Worm (Caenorhabditis elegans) whole organism, late embryonic: Measurements from ENCODE around the gene slc-17.3.

Source experiments
- ceh-22 ChIP-seq: sonication (generic microtip); optimal IDR thresholded peaks from 2 replicates; lab custom pipeline; 2017; ENCODE audit warnings: missing biosample characterization, missing genetic modification characterization
- elt-2 ChIP-seq: sonication (generic microtip); optimal IDR thresholded peaks from 2 replicates; lab custom pipeline; 2016; ENCODE audit warnings: missing genetic modification reagents, missing genetic modification characterization, missing compliant biosample characterization
- fkh-10 ChIP-seq: fragments of 150-350 bp; optimal IDR thresholded peaks from 2 replicates; lab custom pipeline; 2014; ENCODE audit warnings: missing biosample characterization, missing genetic modification reagents, missing genetic modification characterization
- npax-4 ChIP-seq: sonication (generic microtip); optimal IDR thresholded peaks from 2 replicates; lab custom pipeline; 2016; ENCODE audit warnings: missing genetic modification characterization, missing compliant biosample characterization
- pat-9 ChIP-seq: fragments of 200-800 bp; sonication (Bioruptor generic); optimal IDR thresholded peaks from 2 replicates; lab custom pipeline; 2018; ENCODE audit warnings: mild to moderate bottlenecking, missing genetic modification characterization, moderate library complexity, missing compliant biosample characterization
- pqm-1 ChIP-seq: sonication (generic microtip); optimal IDR thresholded peaks from 2 replicates; lab custom pipeline; 2016; ENCODE audit warnings: missing genetic modification characterization, missing compliant biosample characterization

DNA sequence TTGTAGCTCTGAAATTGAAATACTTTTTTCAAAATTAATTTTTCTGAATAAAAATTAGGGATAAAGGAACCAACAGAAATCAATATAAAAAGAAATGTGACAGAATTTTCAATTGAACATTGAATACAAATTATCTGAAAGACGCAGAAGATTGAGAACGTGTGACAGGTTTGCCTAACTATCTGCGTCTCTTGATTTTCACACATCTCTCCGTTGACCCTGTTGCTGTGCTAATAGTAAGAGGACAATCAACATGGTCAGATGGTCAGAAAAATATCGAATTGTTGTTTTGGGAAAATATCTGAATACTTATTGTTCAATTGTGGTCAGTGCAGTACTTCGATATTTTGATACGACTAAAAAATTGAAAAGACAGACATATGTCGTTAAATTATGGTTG is 46.5 kb upstream of the slc-17.3 start, which contains the start of gene ZK688.7:
- TF ChIP-seq npax-4 (tag; lab: Kevin White, UChicago) (no peak), fkh-10 (GFP tag; lab: Kevin White, UChicago) (no peak), elt-2 (tag; lab: Kevin White, UChicago) (no peak), pat-9 (tag; lab: Kevin White, UChicago) (no peak), pqm-1 (tag; lab: Kevin White, UChicago) (no peak), ceh-22 (tag; lab: Kevin White, UChicago) (no peak)
